Fruit fly (Drosophila melanogaster) whole organism, embryonic: ENCODE results near the gene TfIIS.
A peak's percentile ranks its signal among the peaks of the same experiment; 100 is the strongest.

Experiments used
- Asciz ChIP-seq: fragments of 200-800 bp; sonication (Bioruptor generic); optimal IDR thresholded peaks from 2 replicates; lab custom pipeline; 2017; ENCODE audit warnings: missing biosample characterization, mild to moderate bottlenecking, missing genetic modification characterization, missing genetic modification reagents
- CG10267 ChIP-seq: fragments of 200-800 bp; sonication (Bioruptor generic); optimal IDR thresholded peaks from 2 replicates; lab custom pipeline; 2018; ENCODE audit warnings: missing biosample characterization, mild to moderate bottlenecking, missing genetic modification characterization, moderate library complexity
- CG10431 ChIP-seq: fragments of 200-800 bp; sonication (Bioruptor generic); optimal IDR thresholded peaks from 3 replicates; lab custom pipeline; 2018; ENCODE audit warnings: missing biosample characterization, mild to moderate bottlenecking, missing genetic modification characterization
- CG10979 ChIP-seq: fragments of 200-800 bp; sonication (Bioruptor generic); optimal IDR thresholded peaks from 2 replicates; lab custom pipeline; 2018; ENCODE audit warnings: missing biosample characterization, mild to moderate bottlenecking, missing genetic modification characterization, moderate library complexity
- CG11504 ChIP-seq: fragments of 200-800 bp; sonication (Bioruptor generic); optimal IDR thresholded peaks from 3 replicates; lab custom pipeline; 2019; ENCODE audit warnings: missing biosample characterization, mild to moderate bottlenecking, missing genetic modification characterization, moderate library complexity
- CG12299 ChIP-seq: fragments of 200-800 bp; sonication (Bioruptor generic); optimal IDR thresholded peaks from 2 replicates; lab custom pipeline; 2018; ENCODE audit warnings: missing biosample characterization, mild to moderate bottlenecking, missing genetic modification characterization
- CG1233 ChIP-seq: fragments of 200-800 bp; sonication (Bioruptor generic); optimal IDR thresholded peaks from 4 replicates; lab custom pipeline; 2018; ENCODE audit warnings: missing biosample characterization, mild to moderate bottlenecking, missing genetic modification characterization
- CG13123 ChIP-seq: fragments of 200-800 bp; sonication (Bioruptor generic); optimal IDR thresholded peaks from 2 replicates; lab custom pipeline; 2016; ENCODE audit warnings: missing biosample characterization, missing genetic modification characterization
- CG13424 ChIP-seq: fragments of 200-800 bp; sonication (Bioruptor generic); optimal IDR thresholded peaks from 2 replicates; lab custom pipeline; 2019; ENCODE audit warnings: missing biosample characterization, mild to moderate bottlenecking, missing genetic modification characterization, moderate library complexity
- CG13894 ChIP-seq: fragments of 200-800 bp; sonication (Bioruptor generic); optimal IDR thresholded peaks from 3 replicates; lab custom pipeline; 2018; ENCODE audit warnings: missing biosample characterization, mild to moderate bottlenecking, missing genetic modification characterization, moderate library complexity
- CG14014 ChIP-seq: fragments of 200-800 bp; sonication (Bioruptor generic); IDR thresholded peaks from 2 replicates; pipeline ENCODE4 v1.3.6; 2022; ENCODE audit warnings: missing biosample characterization, missing genetic modification characterization
- CG15696 ChIP-seq: fragments of 200-800 bp; sonication (Bioruptor generic); optimal IDR thresholded peaks from 2 replicates; lab custom pipeline; 2019; ENCODE audit warnings: missing biosample characterization, mild to moderate bottlenecking, missing genetic modification characterization, moderate library complexity
- CG17385 ChIP-seq: fragments of 200-800 bp; sonication (Bioruptor generic); optimal IDR thresholded peaks from 3 replicates; lab custom pipeline; 2018; ENCODE audit warnings: missing biosample characterization, mild to moderate bottlenecking, missing genetic modification characterization
- CG17912 ChIP-seq: fragments of 200-800 bp; sonication (Bioruptor generic); optimal IDR thresholded peaks from 2 replicates; lab custom pipeline; 2018; ENCODE audit warnings: missing biosample characterization, mild to moderate bottlenecking, missing genetic modification characterization
- CG18476 ChIP-seq: fragments of 200-800 bp; sonication (Bioruptor generic); optimal IDR thresholded peaks from 2 replicates; lab custom pipeline; 2016; ENCODE audit warnings: missing biosample characterization, mild to moderate bottlenecking, missing genetic modification characterization
- CG18764 ChIP-seq: fragments of 200-800 bp; sonication (Bioruptor generic); optimal IDR thresholded peaks from 3 replicates; lab custom pipeline; 2016; ENCODE audit warnings: missing biosample characterization, missing genetic modification characterization
- CG2678 ChIP-seq: fragments of 200-800 bp; sonication (Bioruptor generic); optimal IDR thresholded peaks from 3 replicates; lab custom pipeline; 2019; ENCODE audit warnings: missing biosample characterization, mild to moderate bottlenecking, missing genetic modification characterization, moderate library complexity
- CG2875 ChIP-seq: fragments of 200-800 bp; sonication (Bioruptor generic); optimal IDR thresholded peaks from 2 replicates; lab custom pipeline; 2017; ENCODE audit warnings: missing biosample characterization, mild to moderate bottlenecking, missing genetic modification characterization, missing genetic modification reagents
- CG4328 ChIP-seq: fragments of 200-800 bp; sonication (Bioruptor generic); optimal IDR thresholded peaks from 3 replicates; lab custom pipeline; 2017; ENCODE audit warnings: missing biosample characterization, missing genetic modification reagents, missing genetic modification characterization
- CG5180 ChIP-seq: fragments of 200-800 bp; sonication (Bioruptor generic); optimal IDR thresholded peaks from 3 replicates; lab custom pipeline; 2017; ENCODE audit warnings: missing biosample characterization, missing genetic modification characterization, mild to moderate bottlenecking, moderate library complexity, missing genetic modification reagents
- CG8089 ChIP-seq: fragments of 200-800 bp; sonication (Bioruptor generic); optimal IDR thresholded peaks from 3 replicates; lab custom pipeline; 2016; ENCODE audit warnings: missing biosample characterization, missing genetic modification characterization
- CG9437 ChIP-seq: fragments of 200-800 bp; sonication (Bioruptor generic); optimal IDR thresholded peaks from 2 replicates; lab custom pipeline; 2018; ENCODE audit warnings: missing biosample characterization, mild to moderate bottlenecking, missing genetic modification characterization
- CG9817 ChIP-seq: fragments of 200-800 bp; sonication (Bioruptor generic); optimal IDR thresholded peaks from 2 replicates; lab custom pipeline; 2018; ENCODE audit warnings: missing biosample characterization, mild to moderate bottlenecking, missing genetic modification characterization, moderate library complexity
- CG9876 ChIP-seq: fragments of 200-800 bp; sonication (Bioruptor generic); optimal IDR thresholded peaks from 2 replicates; lab custom pipeline; 2016; ENCODE audit warnings: missing biosample characterization, missing genetic modification characterization
- CTCF ChIP-seq: fragments of 200-800 bp; sonication (Bioruptor generic); optimal IDR thresholded peaks from 2 replicates; lab custom pipeline; 2017; ENCODE audit warnings: missing biosample characterization, mild to moderate bottlenecking, missing genetic modification characterization, moderate library complexity
- CoRest ChIP-seq: fragments of 200-800 bp; sonication (Bioruptor generic); optimal IDR thresholded peaks from 3 replicates; lab custom pipeline; 2018; ENCODE audit warnings: missing biosample characterization, mild to moderate bottlenecking, missing genetic modification characterization, moderate library complexity
- Doc2 ChIP-seq: fragments of 200-800 bp; sonication (Bioruptor generic); IDR thresholded peaks from 2 replicates; pipeline ENCODE4 v1.3.6; 2022; ENCODE audit warnings: missing biosample characterization, missing genetic modification characterization
- Drgx ChIP-seq: fragments of 200-800 bp; sonication (Bioruptor generic); IDR thresholded peaks from 2 replicates; pipeline ENCODE4 v1.3.6; 2022; ENCODE audit warnings: missing biosample characterization, missing genetic modification characterization
- GATAe ChIP-seq: fragments of 200-800 bp; sonication (Bioruptor generic); conservative IDR thresholded peaks from 2 replicates; pipeline ENCODE4 v1.3.6; 2022; ENCODE audit warnings: missing biosample characterization, missing genetic modification characterization
- Gug ChIP-seq: fragments of 200-800 bp; sonication (Bioruptor generic); IDR thresholded peaks from 4 replicates; pipeline ENCODE4 v1.3.6; 2022; ENCODE audit warnings: missing biosample characterization, missing genetic modification characterization
- HLH54F ChIP-seq: fragments of 200-800 bp; sonication (Bioruptor generic); optimal IDR thresholded peaks from 3 replicates; lab custom pipeline; 2016; ENCODE audit warnings: missing biosample characterization, missing genetic modification characterization
- Meics ChIP-seq: fragments of 200-800 bp; sonication (Bioruptor generic); optimal IDR thresholded peaks from 2 replicates; lab custom pipeline; 2017; ENCODE audit warnings: missing biosample characterization, mild to moderate bottlenecking, missing genetic modification characterization
- Nf-YC ChIP-seq: fragments of 200-800 bp; optimal IDR thresholded peaks from 3 replicates; lab custom pipeline; 2019; ENCODE audit warnings: missing biosample characterization, mild to moderate bottlenecking, missing genetic modification characterization, moderate library complexity
- Xbp1 ChIP-seq: fragments of 200-800 bp; sonication (Bioruptor generic); optimal IDR thresholded peaks from 3 replicates; lab custom pipeline; 2016; ENCODE audit warnings: missing biosample characterization, mild to moderate bottlenecking, missing genetic modification characterization
- abd-A ChIP-seq: fragments of 200-800 bp; sonication (Bioruptor generic); optimal IDR thresholded peaks from 3 replicates; lab custom pipeline; 2019; ENCODE audit warnings: missing biosample characterization, mild to moderate bottlenecking, missing genetic modification characterization, moderate library complexity
- ase ChIP-seq: fragments of 200-800 bp; sonication (Bioruptor generic); IDR thresholded peaks from 3 replicates; pipeline ENCODE4 v1.3.6; 2022; ENCODE audit warnings: missing biosample characterization, missing genetic modification characterization
- bigmax ChIP-seq: fragments of 200-800 bp; sonication (Bioruptor generic); optimal IDR thresholded peaks from 2 replicates; lab custom pipeline; 2018; ENCODE audit warnings: missing biosample characterization, mild to moderate bottlenecking, missing genetic modification characterization
- crc ChIP-seq: fragments of 200-800 bp; sonication (Bioruptor generic); optimal IDR thresholded peaks from 2 replicates; lab custom pipeline; 2016; ENCODE audit warnings: missing biosample characterization, missing genetic modification characterization
- cwo ChIP-seq: fragments of 200-800 bp; sonication (Bioruptor generic); optimal IDR thresholded peaks from 3 replicates; lab custom pipeline; 2017; ENCODE audit warnings: missing biosample characterization, missing genetic modification characterization, mild to moderate bottlenecking, moderate library complexity, missing genetic modification reagents
- dmrt11E ChIP-seq: fragments of 200-800 bp; sonication (Bioruptor generic); optimal IDR thresholded peaks from 3 replicates; lab custom pipeline; 2018; ENCODE audit warnings: missing biosample characterization, mild to moderate bottlenecking, missing genetic modification characterization, moderate library complexity
- grn ChIP-seq: fragments of 200-800 bp; sonication (Bioruptor generic); optimal IDR thresholded peaks from 3 replicates; lab custom pipeline; 2017; ENCODE audit warnings: missing biosample characterization, missing genetic modification characterization
- hb ChIP-seq: fragments of 200-800 bp; sonication (Bioruptor generic); IDR thresholded peaks from 3 replicates; pipeline ENCODE4 v1.3.6; 2022; ENCODE audit warnings: missing biosample characterization, missing genetic modification characterization; ENCODE audit not compliant: partially characterized antibody
- insv ChIP-seq, 2 experiments: fragments of 200-800 bp; sonication (Bioruptor generic); optimal IDR thresholded peaks; 3 replicates each; lab custom pipeline; 2016 to 2018; ENCODE audit warnings: missing biosample characterization in 2 of 2, missing genetic modification characterization in 2 of 2
- jing ChIP-seq: fragments of 200-800 bp; sonication (Bioruptor generic); optimal IDR thresholded peaks from 2 replicates; lab custom pipeline; 2018; ENCODE audit warnings: missing biosample characterization, mild to moderate bottlenecking, missing genetic modification characterization
- odd ChIP-seq: fragments of 200-800 bp; sonication (Bioruptor generic); optimal IDR thresholded peaks from 2 replicates; lab custom pipeline; 2017; ENCODE audit warnings: missing biosample characterization, mild to moderate bottlenecking, missing genetic modification characterization
- pnt ChIP-seq: fragments of 200-800 bp; sonication (Bioruptor generic); optimal IDR thresholded peaks from 3 replicates; lab custom pipeline; 2016; ENCODE audit warnings: missing biosample characterization, missing genetic modification characterization
- ranshi ChIP-seq: fragments of 200-800 bp; sonication (Bioruptor generic); IDR thresholded peaks from 2 replicates; pipeline ENCODE4 v1.3.6; 2022; ENCODE audit warnings: missing biosample characterization, missing genetic modification characterization
- row ChIP-seq: fragments of 200-800 bp; sonication (Bioruptor generic); IDR thresholded peaks from 3 replicates; pipeline ENCODE4 v1.3.6; 2022; ENCODE audit warnings: missing biosample characterization, missing genetic modification characterization
- sima ChIP-seq: fragments of 200-800 bp; sonication (Bioruptor generic); optimal IDR thresholded peaks from 2 replicates; lab custom pipeline; 2016; ENCODE audit warnings: missing biosample characterization, missing genetic modification characterization
- stwl ChIP-seq: fragments of 200-800 bp; sonication (Bioruptor generic); optimal IDR thresholded peaks from 3 replicates; lab custom pipeline; 2018; ENCODE audit warnings: missing biosample characterization, mild to moderate bottlenecking, missing genetic modification characterization, moderate library complexity
- tio ChIP-seq: fragments of 200-800 bp; sonication (Bioruptor generic); optimal IDR thresholded peaks from 2 replicates; lab custom pipeline; 2017; ENCODE audit warnings: missing biosample characterization, missing genetic modification characterization, inconsistent platforms
- unc-4 ChIP-seq: fragments of 200-800 bp; sonication (Bioruptor generic); IDR thresholded peaks from 2 replicates; pipeline ENCODE4 v1.3.6; 2022; ENCODE audit warnings: missing biosample characterization, missing genetic modification characterization; ENCODE audit not compliant: partially characterized antibody
- zfh1 ChIP-seq: fragments of 200-800 bp; sonication (Bioruptor generic); IDR thresholded peaks from 3 replicates; pipeline ENCODE4 v1.3.6; 2022; ENCODE audit warnings: missing biosample characterization, missing genetic modification characterization

Gene TfIIS

dm6 chr2L:15062095-15062494 is 1.5 kb upstream of the TfIIS start (continued):
- TF ChIP-seq CTCF (no peak), Doc2 (GFP tag; lab: Robert Waterston, UW) (no peak), stwl (tag; lab: Kevin White, UChicago) (peak; percentile 23), ranshi (GFP tag; lab: Robert Waterston, UW) (no peak), insv (GFP tag; optimal IDR thresholded peaks at IDR 0.05; lab: Kevin White, UChicago) (peak in 1 of 2 experiments; percentile 73), CG14014 (GFP tag; lab: Robert Waterston, UW) (no peak), grn (no peak), zfh1 (no peak), CG18476 (GFP tag; lab: Kevin White, UChicago) (no peak), bigmax (GFP tag; lab: Kevin White, UChicago) (no peak), cwo (GFP tag; lab: Kevin White, UChicago) (no peak), CG17385 (no peak), hb (no peak), CG5180 (no peak), Meics (GFP tag; lab: Kevin White, UChicago) (no peak), CG15696 (tag; lab: Kevin White, UChicago) (peak; percentile 30), CG1233 (GFP tag; lab: Kevin White, UChicago) (no peak), CG18764 (GFP tag; lab: Kevin White, UChicago) (no peak), abd-A (tag; lab: Kevin White, UChicago) (no peak), CG13894 (tag; lab: Kevin White, UChicago) (no peak), tio (peak; percentile 3), jing (GFP tag; lab: Kevin White, UChicago) (no peak), CG13123 (GFP tag; lab: Kevin White, UChicago) (no peak), Gug (GFP tag; lab: Robert Waterston, UW) (no peak), HLH54F (GFP tag; lab: Kevin White, UChicago) (no peak), CG10979 (tag; lab: Kevin White, UChicago) (no peak), unc-4 (no peak), CG9817 (no peak), CG9437 (GFP tag; lab: Kevin White, UChicago) (no peak)
- TF ChIP-seq, all 482 proteins: peak for 11

- TF ChIP-seq Drgx (GFP tag; lab: Robert Waterston, UW) (0 out of 2 replicates have a peak, but pooled peaks have one; percentile 20), ase (GFP tag; lab: Robert Waterston, UW) (no peak), CG13424 (tag; lab: Kevin White, UChicago) (peak; percentile 66), row (GFP tag; lab: Robert Waterston, UW) (peak; percentile 78), odd (GFP tag; lab: Kevin White, UChicago) (no peak), Xbp1 (peak; percentile 59), Nf-YC (tag; lab: Kevin White, UChicago) (peak; percentile 30), CG2678 (tag; lab: Kevin White, UChicago) (peak; percentile 67), CG17912 (no peak), CG8089 (GFP tag; lab: Kevin White, UChicago) (no peak), pnt (GFP tag; lab: Kevin White, UChicago) (no peak), CG11504 (tag; lab: Kevin White, UChicago) (peak; percentile 70), CoRest (tag; lab: Kevin White, UChicago) (peak; percentile 80), crc (GFP tag; lab: Kevin White, UChicago) (no peak), CG10267 (tag; lab: Kevin White, UChicago) (peak; percentile 47), sima (GFP tag; lab: Kevin White, UChicago) (no peak), CG2875 (GFP tag; lab: Kevin White, UChicago) (no peak), CG9876 (GFP tag; lab: Kevin White, UChicago) (no peak), GATAe (no peak), CG12299 (tag; lab: Kevin White, UChicago) (no peak), CG10431 (GFP tag; lab: Kevin White, UChicago) (peak; percentile 19), Asciz (no peak), CG4328 (GFP tag; lab: Kevin White, UChicago) (peak; percentile 14), dmrt11E (tag; lab: Kevin White, UChicago) (peak; percentile 60)
These were observed 811 bp upstream of the TfIIS start, which contains the start of the genes solo and vas for dm6 chr2L:15061368-15061767. solo (plus strand) TSS chr2L:15061656. vas (plus strand) TSS chr2L:15061656.
